Fruit fly (Drosophila melanogaster): ENCODE measurements around the gene ZIPIC.

dm6 chr3R:30059944-30060343 is 23.3 kb upstream of the ZIPIC start:
- TF ChIP-seq CG32264 (GFP tag; optimal IDR thresholded peaks at IDR 0.05) = no peak
- TF ChIP-seq Abd-B (GFP tag; optimal IDR thresholded peaks at IDR 0.05) = no peak
- TF ChIP-seq brk (GFP tag; optimal IDR thresholded peaks at IDR 0.05) = no peak
- TF ChIP-seq Rel (GFP tag; optimal IDR thresholded peaks at IDR 0.05) = no peak
- no peak for TF ChIP-seq Rel (tag; optimal IDR thresholded peaks at IDR 0.05)

Data from whole organism, wandering third instar larva.